Worm (Caenorhabditis elegans) whole organism, L1 larva: ENCODE results near the gene dbl-1.

Source experiments
- C04F5.9 ChIP-seq: sonication (generic microtip); optimal IDR thresholded peaks from 2 replicates; lab custom pipeline; 2016; ENCODE audit warnings: missing genetic modification characterization, missing compliant biosample characterization
- C34B4.2 ChIP-seq: sonication (generic microtip); optimal IDR thresholded peaks from 2 replicates; lab custom pipeline; 2017; ENCODE audit warnings: mild to moderate bottlenecking, missing genetic modification characterization, missing compliant biosample characterization
- Y116A8C.19 ChIP-seq: sonication (generic microtip); optimal IDR thresholded peaks from 2 replicates; lab custom pipeline; 2016; ENCODE audit warnings: missing compliant biosample characterization, missing genetic modification characterization, borderline replicate concordance
- aha-1 ChIP-seq: fragments of 150-350 bp; optimal IDR thresholded peaks from 2 replicates; lab custom pipeline; 2014; ENCODE audit warnings: missing biosample characterization, missing genetic modification characterization
- alr-1 ChIP-seq: fragments of 200-800 bp; sonication (Bioruptor generic); optimal IDR thresholded peaks from 2 replicates; lab custom pipeline; 2018; ENCODE audit warnings: borderline replicate concordance, mild to moderate bottlenecking, missing genetic modification characterization, missing compliant biosample characterization
- aly-2 ChIP-seq: fragments of 150-350 bp; optimal IDR thresholded peaks from 2 replicates; lab custom pipeline; 2014; ENCODE audit warnings: missing biosample characterization, missing genetic modification characterization
- blmp-1 ChIP-seq: fragments of 150-350 bp; optimal IDR thresholded peaks from 2 replicates; lab custom pipeline; 2014; ENCODE audit warnings: missing biosample characterization, missing genetic modification characterization
- ceh-82 ChIP-seq, 3 experiments: fragments of 150-350 bp in 1 of 3; sonication (generic microtip) in 2 of 3; optimal IDR thresholded peaks; 2 replicates each; lab custom pipeline; 2014 to 2017; ENCODE audit warnings: missing biosample characterization in 3 of 3, missing genetic modification characterization in 3 of 3
- ceh-88 ChIP-seq: fragments of 200-800 bp; sonication (Bioruptor generic); IDR thresholded peaks from 2 replicates; pipeline ENCODE4 v1.3.6; 2022; ENCODE audit warnings: missing genetic modification characterization, missing compliant biosample characterization
- ceh-90 ChIP-seq: sonication (generic microtip); optimal IDR thresholded peaks from 2 replicates; lab custom pipeline; 2016; ENCODE audit warnings: missing genetic modification characterization, missing compliant biosample characterization
- dsc-1 ChIP-seq: sonication (generic microtip); optimal IDR thresholded peaks from 2 replicates; lab custom pipeline; 2016; ENCODE audit warnings: mild to moderate bottlenecking, missing genetic modification characterization, missing compliant biosample characterization
- elt-2 ChIP-seq: sonication (generic microtip); optimal IDR thresholded peaks from 2 replicates; lab custom pipeline; 2016; ENCODE audit warnings: missing genetic modification characterization, mild to moderate bottlenecking, inconsistent platforms, missing compliant biosample characterization, missing genetic modification reagents
- elt-3 ChIP-seq, 6 experiments: fragments of 150-350 bp in 1 of 6; sonication (generic microtip); optimal IDR thresholded peaks; 2 replicates each; lab custom pipeline; 2017 to 2018; ENCODE audit warnings: missing biosample characterization in 6 of 6, missing genetic modification characterization in 6 of 6, inconsistent platforms in 1 of 6
- ets-5 ChIP-seq: fragments of 200-800 bp; sonication (Bioruptor generic); IDR thresholded peaks from 2 replicates; pipeline ENCODE4 v1.3.6; 2022; ENCODE audit warnings: missing genetic modification characterization, missing compliant biosample characterization
- fkh-10 ChIP-seq: sonication (generic microtip); optimal IDR thresholded peaks from 2 replicates; lab custom pipeline; 2017; ENCODE audit warnings: missing biosample characterization, missing genetic modification reagents, missing genetic modification characterization
- fkh-8 ChIP-seq: sonication (generic microtip); optimal IDR thresholded peaks from 2 replicates; lab custom pipeline; 2016; ENCODE audit warnings: mild to moderate bottlenecking, missing genetic modification characterization, missing compliant biosample characterization
- fos-1 ChIP-seq: fragments of 150-350 bp; optimal IDR thresholded peaks from 2 replicates; lab custom pipeline; 2014; ENCODE audit warnings: missing biosample characterization, missing genetic modification characterization
- hlh-17 ChIP-seq: fragments of 200-800 bp; sonication (Bioruptor generic); optimal IDR thresholded peaks from 2 replicates; lab custom pipeline; 2018; ENCODE audit warnings: missing genetic modification characterization, mild to moderate bottlenecking, missing compliant biosample characterization, moderate library complexity, borderline replicate concordance
- lin-14 ChIP-seq: fragments of 200-800 bp; sonication (Bioruptor generic); optimal IDR thresholded peaks from 2 replicates; lab custom pipeline; 2018; ENCODE audit warnings: mild to moderate bottlenecking, missing genetic modification characterization, moderate library complexity, missing compliant biosample characterization
- lir-3 ChIP-seq: sonication (generic microtip); optimal IDR thresholded peaks from 2 replicates; lab custom pipeline; 2016; ENCODE audit warnings: mild to moderate bottlenecking, missing genetic modification characterization, moderate library complexity, missing compliant biosample characterization; ENCODE audit not compliant: poor library complexity
- mdl-1 ChIP-seq, 2 experiments: fragments of 150-350 bp; optimal IDR thresholded peaks; 2 replicates each; lab custom pipeline; 2014 to 2017; ENCODE audit warnings: missing biosample characterization in 2 of 2, missing genetic modification characterization in 2 of 2, inconsistent platforms in 1 of 2
- mef-2 ChIP-seq: fragments of 150-350 bp; optimal IDR thresholded peaks from 2 replicates; lab custom pipeline; 2014; ENCODE audit warnings: missing biosample characterization, missing genetic modification characterization
- mep-1 ChIP-seq: fragments of 150-350 bp; optimal IDR thresholded peaks from 2 replicates; lab custom pipeline; 2014; ENCODE audit warnings: missing biosample characterization, missing genetic modification characterization
- nhr-237 ChIP-seq: fragments of 150-350 bp; optimal IDR thresholded peaks from 2 replicates; lab custom pipeline; 2014; ENCODE audit warnings: missing biosample characterization, missing genetic modification characterization
- nhr-71 ChIP-seq: sonication (generic microtip); optimal IDR thresholded peaks from 2 replicates; lab custom pipeline; 2016; ENCODE audit warnings: mild to moderate bottlenecking, missing genetic modification characterization, moderate library complexity, missing compliant biosample characterization
- nhr-76 ChIP-seq: sonication (generic microtip); optimal IDR thresholded peaks from 2 replicates; lab custom pipeline; 2017; ENCODE audit warnings: missing biosample characterization, missing genetic modification characterization
- nhr-77 ChIP-seq: fragments of 150-350 bp; optimal IDR thresholded peaks from 2 replicates; lab custom pipeline; 2014; ENCODE audit warnings: missing biosample characterization, missing genetic modification characterization
- nhr-84 ChIP-seq: sonication (generic microtip); optimal IDR thresholded peaks from 2 replicates; lab custom pipeline; 2017; ENCODE audit warnings: missing biosample characterization, missing genetic modification characterization
- nhr-85 ChIP-seq: sonication (generic microtip); peaks from one replicate; lab custom pipeline; 2016; ENCODE audit warnings: missing genetic modification characterization, inconsistent platforms, missing compliant biosample characterization
- nhr-90 ChIP-seq: sonication (generic microtip); optimal IDR thresholded peaks from 2 replicates; lab custom pipeline; 2016; ENCODE audit warnings: mild to moderate bottlenecking, missing genetic modification characterization, missing compliant biosample characterization; ENCODE audit not compliant: poor library complexity
- pag-3 ChIP-seq: sonication (generic microtip); optimal IDR thresholded peaks from 2 replicates; lab custom pipeline; 2017; ENCODE audit warnings: missing genetic modification characterization, mild to moderate bottlenecking, missing compliant biosample characterization, antibody characterized with exemption, borderline replicate concordance; ENCODE audit not compliant: insufficient read depth
- pqm-1 ChIP-seq: sonication (generic microtip); optimal IDR thresholded peaks from 3 replicates; lab custom pipeline; 2017; ENCODE audit warnings: missing biosample characterization, missing genetic modification characterization
- skn-1 ChIP-seq: fragments of 150-350 bp; optimal IDR thresholded peaks from 2 replicates; lab custom pipeline; 2014; ENCODE audit warnings: missing biosample characterization, missing genetic modification characterization
- snpc-4 ChIP-seq: fragments of 150-350 bp; optimal IDR thresholded peaks from 2 replicates; lab custom pipeline; 2014; ENCODE audit warnings: missing biosample characterization, missing genetic modification characterization
- sox-4 ChIP-seq: sonication (generic microtip); optimal IDR thresholded peaks from 2 replicates; lab custom pipeline; 2016; ENCODE audit warnings: missing genetic modification characterization, missing compliant biosample characterization
- sptf-1 ChIP-seq: fragments of 150-350 bp; optimal IDR thresholded peaks from 2 replicates; lab custom pipeline; 2014; ENCODE audit warnings: missing biosample characterization, missing genetic modification characterization
- unc-130 ChIP-seq: fragments of 150-350 bp; optimal IDR thresholded peaks from 2 replicates; lab custom pipeline; 2017; ENCODE audit warnings: missing biosample characterization, missing genetic modification characterization, inconsistent platforms
- unc-62 ChIP-seq: fragments of 150-350 bp; optimal IDR thresholded peaks from 2 replicates; lab custom pipeline; 2014; ENCODE audit warnings: missing biosample characterization, missing genetic modification reagents, missing genetic modification characterization
- unc-86 ChIP-seq: sonication (generic microtip); optimal IDR thresholded peaks from 2 replicates; lab custom pipeline; 2016; ENCODE audit warnings: missing genetic modification characterization, missing compliant biosample characterization
- unc-98 ChIP-seq: fragments of 200-800 bp; sonication (Bioruptor generic); IDR thresholded peaks from 2 replicates; pipeline ENCODE4 v1.3.6; 2022; ENCODE audit warnings: missing genetic modification characterization, missing compliant biosample characterization
- ztf-11 ChIP-seq, 2 experiments: sonication (generic microtip); optimal IDR thresholded peaks; 2 replicates each; lab custom pipeline; 2016 to 2017; ENCODE audit warnings: missing genetic modification characterization in 2 of 2, missing biosample characterization in 1 of 2, missing compliant biosample characterization in 1 of 2

dbl-1 gene

ce11 chrV:6736877-6737276 lies 21.1 kb upstream of the dbl-1 start:
- TF ChIP-seq unc-98 (GFP tag; lab: Robert Waterston, UW): no peak
- no peak for TF ChIP-seq mep-1 (tag; lab: Kevin White, UChicago)
- no peak for TF ChIP-seq sox-4
- TF ChIP-seq mdl-1 (tag; optimal IDR thresholded peaks at IDR 0.05; lab: Kevin White, UChicago): no peak
- TF ChIP-seq pqm-1 (tag; lab: Kevin White, UChicago): no peak
- TF ChIP-seq lir-3: no peak
- TF ChIP-seq ztf-11 (tag; optimal IDR thresholded peaks at IDR 0.05; lab: Kevin White, UChicago): no peak
- TF ChIP-seq aha-1 (tag; lab: Kevin White, UChicago): no peak
- no peak for TF ChIP-seq alr-1 (tag; lab: Kevin White, UChicago)
- TF ChIP-seq fkh-10 (GFP tag; lab: Kevin White, UChicago): no peak
- no peak for TF ChIP-seq C34B4.2 (tag; lab: Kevin White, UChicago)
- TF ChIP-seq ceh-82 (tag; optimal IDR thresholded peaks at IDR 0.05; lab: Kevin White, UChicago): no peak
- TF ChIP-seq unc-130 (tag; lab: Kevin White, UChicago): no peak
- no peak for TF ChIP-seq aly-2 (tag; lab: Kevin White, UChicago)
- TF ChIP-seq mef-2: no peak
- no peak for TF ChIP-seq nhr-237 (tag; lab: Kevin White, UChicago)
- no peak for TF ChIP-seq ets-5 (GFP tag; lab: Robert Waterston, UW)
- TF ChIP-seq fkh-8 (tag; lab: Kevin White, UChicago): no peak
- peak; percentile 42 for TF ChIP-seq lin-14 (GFP tag; lab: Kevin White, UChicago)
- no peak for TF ChIP-seq C04F5.9 (tag; lab: Kevin White, UChicago)
- TF ChIP-seq nhr-84 (tag; lab: Kevin White, UChicago): no peak
- peak; percentile 35 for TF ChIP-seq pag-3 (tag; lab: Kevin White, UChicago)
- no peak for TF ChIP-seq hlh-17 (GFP tag; lab: Kevin White, UChicago)
- TF ChIP-seq snpc-4 (tag; lab: Kevin White, UChicago): no peak
- no peak for TF ChIP-seq nhr-76 (tag; lab: Kevin White, UChicago)
- TF ChIP-seq blmp-1 (tag; lab: Kevin White, UChicago): peak; percentile 92
- TF ChIP-seq ceh-88: no peak
- no peak for TF ChIP-seq ceh-90 (tag; lab: Kevin White, UChicago)
- no peak for TF ChIP-seq sptf-1 (tag; lab: Kevin White, UChicago)
- TF ChIP-seq nhr-77 (tag; lab: Kevin White, UChicago): no peak
- no peak for TF ChIP-seq fos-1 (tag; lab: Kevin White, UChicago)
- no peak for TF ChIP-seq unc-86
- peak; percentile 71 for TF ChIP-seq nhr-85 (tag; lab: Kevin White, UChicago)
- no peak for TF ChIP-seq nhr-90 (tag; lab: Kevin White, UChicago)
- no peak for TF ChIP-seq unc-62
- TF ChIP-seq Y116A8C.19 (tag; lab: Kevin White, UChicago): no peak
- no peak for TF ChIP-seq nhr-71 (tag; lab: Kevin White, UChicago)
- TF ChIP-seq skn-1 (tag; lab: Kevin White, UChicago): no peak
- peak in 1 of 6 experiments; percentile 81 for TF ChIP-seq elt-3 (tag; optimal IDR thresholded peaks at IDR 0.05; lab: Kevin White, UChicago)
- no peak for TF ChIP-seq dsc-1 (tag; lab: Kevin White, UChicago)

ce11 chrV:6744774-6745173 lies 13.2 kb upstream of the dbl-1 start, which contains the start of gene T25F10.3:
TSS of gene T25F10.3 (plus strand) at chrV:6745081.
- no peak for TF ChIP-seq mdl-1 (tag; optimal IDR thresholded peaks at IDR 0.05; lab: Kevin White, UChicago)
- TF ChIP-seq blmp-1 (tag; lab: Kevin White, UChicago): peak; percentile 79
- TF ChIP-seq elt-2 (tag; lab: Kevin White, UChicago): no peak
- TF ChIP-seq nhr-85 (tag; lab: Kevin White, UChicago): peak; percentile 4
